Worm (Caenorhabditis elegans) whole organism, L3 larva: ENCODE data around the gene sre-5.
"Not testable (repeated sequence)": the region's sequence is repeated elsewhere in the genome, so short reads cannot be mapped to it uniquely, and the experiment has no call there.

Experiments
- R02D3.7 ChIP-seq: fragments of 150-350 bp; optimal IDR thresholded peaks from 2 replicates; lab custom pipeline; 2014; ENCODE audit warnings: missing biosample characterization, missing genetic modification characterization
- aly-2 ChIP-seq: fragments of 150-350 bp; optimal IDR thresholded peaks from 2 replicates; lab custom pipeline; 2014; ENCODE audit warnings: missing biosample characterization, missing genetic modification characterization
- ama-1 ChIP-seq: fragments of 150-350 bp; optimal IDR thresholded peaks from 2 replicates; lab custom pipeline; 2018
- ceh-16 ChIP-seq: sonication (generic microtip); optimal IDR thresholded peaks from 2 replicates; lab custom pipeline; 2017; ENCODE audit warnings: missing biosample characterization, missing genetic modification characterization
- ceh-82 ChIP-seq: fragments of 150-350 bp; optimal IDR thresholded peaks from 2 replicates; lab custom pipeline; 2014; ENCODE audit warnings: missing biosample characterization, missing genetic modification characterization
- ceh-9 ChIP-seq: sonication (generic microtip); optimal IDR thresholded peaks from 2 replicates; lab custom pipeline; 2018; ENCODE audit warnings: missing biosample characterization, missing genetic modification characterization
- daf-12 ChIP-seq: fragments of 150-350 bp; optimal IDR thresholded peaks from 2 replicates; lab custom pipeline; 2014; ENCODE audit warnings: missing biosample characterization, missing genetic modification reagents, missing genetic modification characterization
- egl-5 ChIP-seq: fragments of 150-350 bp; optimal IDR thresholded peaks from 2 replicates; lab custom pipeline; 2017; ENCODE audit warnings: missing biosample characterization, missing genetic modification reagents, missing genetic modification characterization, inconsistent platforms
- elt-2 ChIP-seq: sonication (generic microtip); optimal IDR thresholded peaks from 2 replicates; lab custom pipeline; 2016; ENCODE audit warnings: missing genetic modification reagents, mild to moderate bottlenecking, missing genetic modification characterization, missing compliant biosample characterization
- elt-3 ChIP-seq, 3 experiments: fragments of 150-350 bp in 1 of 3; sonication (generic microtip) in 2 of 3; optimal IDR thresholded peaks; 2 replicates in 2 of 3; 4 replicates in 1 of 3; lab custom pipeline; 2014 to 2017; ENCODE audit warnings: missing biosample characterization in 3 of 3, missing genetic modification characterization in 3 of 3
- eor-1 ChIP-seq, 2 experiments: fragments of 150-350 bp; optimal IDR thresholded peaks; 2 replicates each; lab custom pipeline; 2014 to 2018; ENCODE audit warnings: missing biosample characterization in 2 of 2, missing genetic modification characterization in 2 of 2
- fkh-2 ChIP-seq: fragments of 150-350 bp; optimal IDR thresholded peaks from 2 replicates; lab custom pipeline; 2014; ENCODE audit warnings: missing biosample characterization, missing genetic modification reagents, missing genetic modification characterization
- hmg-11 ChIP-seq: sonication (generic microtip); optimal IDR thresholded peaks from 2 replicates; lab custom pipeline; 2016; ENCODE audit warnings: missing genetic modification characterization, missing compliant biosample characterization
- jun-1 ChIP-seq: fragments of 150-350 bp; optimal IDR thresholded peaks from 2 replicates; lab custom pipeline; 2014; ENCODE audit warnings: missing biosample characterization, missing genetic modification reagents, missing genetic modification characterization
- lin-39 ChIP-seq: fragments of 150-350 bp; optimal IDR thresholded peaks from 2 replicates; lab custom pipeline; 2018; ENCODE audit warnings: missing biosample characterization, missing genetic modification reagents, missing genetic modification characterization
- mdl-1 ChIP-seq: fragments of 150-350 bp; optimal IDR thresholded peaks from 2 replicates; lab custom pipeline; 2014; ENCODE audit warnings: missing biosample characterization, missing genetic modification characterization
- mml-1 ChIP-seq: fragments of 150-350 bp; sonication (generic microtip); optimal IDR thresholded peaks from 3 replicates; lab custom pipeline; 2014; ENCODE audit warnings: missing biosample characterization, missing genetic modification characterization
- nfya-1 ChIP-seq: sonication (generic microtip); optimal IDR thresholded peaks from 2 replicates; lab custom pipeline; 2017; ENCODE audit warnings: missing genetic modification characterization, mild to moderate bottlenecking, missing compliant biosample characterization, antibody characterized with exemption, moderate library complexity; ENCODE audit not compliant: insufficient read depth
- nhr-11 ChIP-seq: fragments of 150-350 bp; optimal IDR thresholded peaks from 2 replicates; lab custom pipeline; 2014; ENCODE audit warnings: missing biosample characterization, missing genetic modification characterization
- nhr-12 ChIP-seq: fragments of 150-350 bp; optimal IDR thresholded peaks from 2 replicates; lab custom pipeline; 2014; ENCODE audit warnings: missing biosample characterization, missing genetic modification characterization
- nhr-23 ChIP-seq: fragments of 150-350 bp; optimal IDR thresholded peaks from 2 replicates; lab custom pipeline; 2014; ENCODE audit warnings: missing biosample characterization, missing genetic modification reagents, missing genetic modification characterization
- nhr-237 ChIP-seq: fragments of 150-350 bp; optimal IDR thresholded peaks from 2 replicates; lab custom pipeline; 2014; ENCODE audit warnings: missing biosample characterization, missing genetic modification characterization
- nhr-25 ChIP-seq: sonication (generic microtip); optimal IDR thresholded peaks from 2 replicates; lab custom pipeline; 2017; ENCODE audit warnings: missing biosample characterization, missing genetic modification characterization
- nhr-28 ChIP-seq: fragments of 150-350 bp; optimal IDR thresholded peaks from 2 replicates; lab custom pipeline; 2014; ENCODE audit warnings: missing biosample characterization, missing genetic modification characterization
- nhr-43 ChIP-seq: sonication (generic microtip); optimal IDR thresholded peaks from 2 replicates; lab custom pipeline; 2016; ENCODE audit warnings: mild to moderate bottlenecking, missing genetic modification characterization, missing compliant biosample characterization; ENCODE audit not compliant: poor library complexity, severe bottlenecking
- nhr-67 ChIP-seq: fragments of 150-350 bp; optimal IDR thresholded peaks from 2 replicates; lab custom pipeline; 2014; ENCODE audit warnings: missing biosample characterization, missing genetic modification characterization
- nhr-76 ChIP-seq: fragments of 150-350 bp; sonication (generic microtip); optimal IDR thresholded peaks from 5 replicates; lab custom pipeline; 2014; ENCODE audit warnings: missing biosample characterization, missing genetic modification characterization
- nhr-77 ChIP-seq: fragments of 150-350 bp; optimal IDR thresholded peaks from 2 replicates; lab custom pipeline; 2014; ENCODE audit warnings: missing biosample characterization, missing genetic modification characterization
- pha-4 ChIP-seq: fragments of 150-350 bp; optimal IDR thresholded peaks from 2 replicates; lab custom pipeline; 2014; ENCODE audit warnings: missing biosample characterization, missing genetic modification reagents, missing genetic modification characterization
- pqm-1 ChIP-seq: fragments of 150-350 bp; optimal IDR thresholded peaks from 2 replicates; lab custom pipeline; 2017; ENCODE audit warnings: missing biosample characterization, missing genetic modification characterization, inconsistent platforms
- snpc-4 ChIP-seq: fragments of 150-350 bp; optimal IDR thresholded peaks from 2 replicates; lab custom pipeline; 2014; ENCODE audit warnings: missing biosample characterization, missing genetic modification characterization
- tbx-2 ChIP-seq: sonication (generic microtip); optimal IDR thresholded peaks from 2 replicates; lab custom pipeline; 2016; ENCODE audit warnings: mild to moderate bottlenecking, missing genetic modification characterization, missing compliant biosample characterization
- unc-39 ChIP-seq: sonication (generic microtip); optimal IDR thresholded peaks from 4 replicates; lab custom pipeline; 2017; ENCODE audit warnings: missing biosample characterization, missing genetic modification characterization
- ztf-4 ChIP-seq: fragments of 150-350 bp; optimal IDR thresholded peaks from 2 replicates; lab custom pipeline; 2014; ENCODE audit warnings: missing biosample characterization, missing genetic modification characterization

sre-5 gene

DNA sequence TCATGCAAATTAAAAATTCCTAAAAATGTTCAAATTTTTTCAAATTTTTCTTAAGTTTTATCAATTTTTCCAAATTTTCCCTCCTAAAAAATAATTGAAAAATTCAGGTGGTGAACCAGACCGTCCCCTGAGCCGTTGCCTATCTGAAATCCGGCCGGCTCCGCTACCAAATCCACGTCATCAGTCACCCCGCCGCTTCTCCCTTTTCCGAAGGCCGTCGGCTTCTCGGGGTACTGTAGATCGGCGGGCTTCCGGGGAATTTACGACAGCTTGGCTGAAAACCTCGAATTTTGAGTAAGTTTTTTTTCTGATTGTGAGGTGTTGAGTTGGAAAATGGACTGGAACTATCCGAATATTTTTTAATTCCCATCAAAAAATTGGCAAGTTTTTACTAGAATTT is 5.6 kb downstream of the sre-5 start:
- TF ChIP-seq ztf-4 (no peak), jun-1 (tag; lab: Kevin White, UChicago) (no peak), ceh-9 (tag; lab: Kevin White, UChicago) (no peak), mml-1 (tag; lab: Kevin White, UChicago) (no peak)

DNA sequence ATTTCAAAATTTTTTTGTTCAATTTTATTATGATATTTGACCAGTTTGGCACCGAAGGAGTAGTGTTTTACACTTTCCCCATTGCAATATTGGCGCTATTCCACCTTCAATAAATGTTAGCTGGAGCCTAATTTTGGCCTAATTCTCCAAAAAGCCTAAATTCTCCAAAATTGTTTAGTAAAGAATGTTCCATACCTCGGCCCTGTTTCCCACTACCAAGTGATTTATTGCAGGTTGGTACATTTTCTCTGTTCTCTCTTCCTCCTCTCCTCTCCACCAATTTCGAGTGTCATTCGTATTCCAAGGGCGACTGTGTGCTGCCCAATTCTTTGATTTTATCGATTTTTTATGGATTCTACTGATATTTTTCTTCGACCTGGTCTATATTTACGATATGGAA is 13.2 kb downstream of the sre-5 start, which contains the start of gene Y37E11B.2:
Gene Y37E11B.2, plus strand, starts transcription at position 301 of the 400 bp plus-strand sequence.
- no peak for TF ChIP-seq nhr-28
- no peak for TF ChIP-seq ceh-82 (tag; lab: Kevin White, UChicago)
- no peak for TF ChIP-seq eor-1 (tag; optimal IDR thresholded peaks at IDR 0.05; lab: Kevin White, UChicago)
- TF ChIP-seq egl-5 (tag; lab: Kevin White, UChicago): no peak
- no peak for TF ChIP-seq elt-2 (tag; lab: Kevin White, UChicago)
- no peak for TF ChIP-seq fkh-2
- no peak for TF ChIP-seq nhr-77 (tag; lab: Kevin White, UChicago)
- no peak for TF ChIP-seq R02D3.7 (tag; lab: Kevin White, UChicago)
- TF ChIP-seq nhr-11 (tag; lab: Kevin White, UChicago): no peak
- no peak for TF ChIP-seq nhr-237 (tag; lab: Kevin White, UChicago)
- TF ChIP-seq nhr-25: no peak

DNA sequence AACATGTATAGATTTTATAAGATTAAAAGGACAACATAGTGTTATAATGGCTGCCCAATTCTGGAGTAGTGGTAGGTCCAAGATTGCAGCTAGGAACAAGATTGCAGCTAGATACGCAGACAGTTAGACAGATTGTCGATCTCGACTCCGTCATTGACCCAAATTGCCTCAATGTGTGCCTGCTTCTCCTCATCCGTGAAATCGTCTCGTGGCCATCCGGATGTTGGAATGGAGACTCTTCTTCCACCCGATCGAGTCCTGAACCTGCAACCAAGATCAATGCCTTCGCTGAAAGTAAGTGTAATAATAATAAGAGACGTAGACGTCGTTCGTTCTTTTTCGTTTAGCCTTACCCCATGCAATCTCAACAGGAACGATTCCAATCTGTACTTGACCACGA is 13.7 kb downstream of the sre-5 start:
- TF ChIP-seq nhr-77 (tag; lab: Kevin White, UChicago) (no peak), elt-3 (tag; optimal IDR thresholded peaks at IDR 0.05; lab: Kevin White, UChicago) (no peak), ceh-16 (no peak), pha-4 (tag; lab: Kevin White, UChicago) (no peak), snpc-4 (tag; lab: Kevin White, UChicago) (no peak), ztf-4 (no peak), fkh-2 (no peak), ceh-9 (tag; lab: Kevin White, UChicago) (no peak), elt-2 (tag; lab: Kevin White, UChicago) (no peak), hmg-11 (no peak), ceh-82 (tag; lab: Kevin White, UChicago) (no peak), lin-39 (tag; lab: Kevin White, UChicago) (no peak), nhr-23 (tag; lab: Kevin White, UChicago) (no peak), nhr-76 (no peak), daf-12 (tag; lab: Kevin White, UChicago) (no peak), pqm-1 (tag; lab: Kevin White, UChicago) (no peak), eor-1 (tag; optimal IDR thresholded peaks at IDR 0.05; lab: Kevin White, UChicago) (no peak)

DNA sequence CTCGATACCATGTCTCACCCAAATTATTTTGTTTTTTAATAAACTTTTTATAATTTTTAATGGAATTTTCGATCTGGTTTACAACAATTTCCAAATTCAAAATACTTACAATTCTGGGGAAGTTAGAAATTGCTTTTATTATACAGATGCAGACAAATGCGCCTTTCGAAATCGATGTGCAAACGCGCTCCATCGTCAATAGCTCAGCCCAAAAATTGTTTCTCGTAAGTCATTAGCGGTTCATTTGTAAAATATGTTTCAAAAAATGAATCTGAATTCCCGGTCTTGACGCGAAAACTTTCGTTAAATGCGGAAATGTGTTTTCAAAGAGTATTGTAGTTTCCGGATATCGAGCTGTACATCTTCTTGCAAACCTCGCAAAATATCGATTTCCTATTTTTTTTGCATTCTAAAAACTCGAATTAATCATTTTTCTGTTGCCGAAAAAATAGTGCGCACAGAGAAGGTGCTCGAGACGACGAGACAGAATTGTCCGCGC is 14.5 kb downstream of the sre-5 start, which contains the start of gene Y37E11B.1:
Gene Y37E11B.1, plus strand, starts transcription at position 145 of the 499 bp plus-strand sequence.
- TF ChIP-seq aly-2 (tag; lab: Kevin White, UChicago) (no peak), mdl-1 (tag; lab: Kevin White, UChicago) (no peak)

DNA sequence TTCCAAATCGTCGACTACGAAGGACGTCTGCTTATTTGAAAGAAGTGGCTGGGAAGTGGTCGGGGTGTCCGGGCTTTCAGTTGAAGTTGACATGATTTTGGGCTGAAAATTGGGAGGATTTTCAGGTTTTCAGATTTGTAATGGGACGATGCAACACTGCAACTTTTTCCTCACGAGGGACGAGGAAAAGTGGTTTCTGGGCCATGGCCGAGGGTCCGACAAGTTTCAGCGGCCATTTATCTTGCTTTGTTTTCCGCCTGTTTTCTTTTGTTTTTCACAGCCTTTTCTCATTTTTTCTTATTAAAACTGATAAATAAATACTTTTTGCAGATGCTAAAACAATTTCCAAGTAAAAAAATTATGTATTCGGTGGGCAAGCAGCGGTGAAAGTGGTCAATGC is 17.8 kb downstream of the sre-5 start, which contains the start of gene blos-7:
Gene blos-7, minus strand, starts transcription at position 101 of the 400 bp plus-strand sequence.
- TF ChIP-seq hmg-11; nhr-12; aly-2 (tag; lab: Kevin White, UChicago): not testable (repeated sequence)
- TF ChIP-seq, all 47 proteins: peak for 0; not testable (repeated sequence) for 47

DNA sequence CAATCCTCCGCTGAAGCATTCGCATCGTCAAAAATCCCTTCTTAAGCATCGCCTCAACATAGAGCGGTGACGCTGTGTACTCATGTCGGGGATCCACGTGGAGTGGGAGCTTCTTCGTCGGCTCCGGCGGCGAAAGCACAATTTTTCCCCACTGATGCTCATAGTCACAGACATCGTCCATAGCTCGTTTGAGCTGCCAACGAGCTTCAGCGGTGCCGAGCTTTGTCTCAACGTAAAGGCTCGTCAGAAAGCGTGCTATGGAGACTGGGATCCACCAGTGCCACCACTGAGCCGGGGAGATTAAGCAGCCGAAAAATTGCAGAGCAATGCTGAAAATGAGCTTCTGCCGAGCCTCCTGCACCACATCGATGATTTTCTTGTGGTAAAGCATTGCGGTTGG is 25.8 kb downstream of the sre-5 start:
- TF ChIP-seq unc-39: no peak
- no peak for TF ChIP-seq nhr-43 (tag; lab: Kevin White, UChicago)
- no peak for TF ChIP-seq tbx-2
- no peak for TF ChIP-seq nfya-1 (tag; lab: Kevin White, UChicago)
- TF ChIP-seq nhr-67 (tag; lab: Kevin White, UChicago): no peak
- TF ChIP-seq ama-1 (lab: Kevin White, UChicago): no peak
